Worm (Caenorhabditis elegans) whole organism, early embryonic: ENCODE measurements around the gene mfsd-13.2.

Experiments
- ama-1 ChIP-seq: fragments of 150-350 bp; optimal IDR thresholded peaks from 2 replicates; lab custom pipeline; 2014
- ets-7 ChIP-seq: sonication (generic microtip); optimal IDR thresholded peaks from 2 replicates; lab custom pipeline; 2016; ENCODE audit warnings: missing genotype, missing genetic modification characterization, missing compliant biosample characterization
- hnd-1 ChIP-seq: sonication (generic microtip); optimal IDR thresholded peaks from 2 replicates; lab custom pipeline; 2016; ENCODE audit warnings: missing genetic modification characterization, missing compliant biosample characterization
- tra-4 ChIP-seq: sonication (generic microtip); optimal IDR thresholded peaks from 2 replicates; lab custom pipeline; 2017; ENCODE audit warnings: missing genetic modification characterization, missing compliant biosample characterization

ce11 chrII:7207649-7208048 is 42.0 kb upstream of the mfsd-13.2 start:
- TF ChIP-seq ama-1 (lab: Kevin White, UChicago) (no peak), ets-7 (tag; lab: Kevin White, UChicago) (no peak), hnd-1 (tag; lab: Kevin White, UChicago) (no peak), tra-4 (tag; lab: Kevin White, UChicago) (no peak)
